Worm (Caenorhabditis elegans): ENCODE measurements around the gene D2063.1.

D2063.1 gene

DNA sequence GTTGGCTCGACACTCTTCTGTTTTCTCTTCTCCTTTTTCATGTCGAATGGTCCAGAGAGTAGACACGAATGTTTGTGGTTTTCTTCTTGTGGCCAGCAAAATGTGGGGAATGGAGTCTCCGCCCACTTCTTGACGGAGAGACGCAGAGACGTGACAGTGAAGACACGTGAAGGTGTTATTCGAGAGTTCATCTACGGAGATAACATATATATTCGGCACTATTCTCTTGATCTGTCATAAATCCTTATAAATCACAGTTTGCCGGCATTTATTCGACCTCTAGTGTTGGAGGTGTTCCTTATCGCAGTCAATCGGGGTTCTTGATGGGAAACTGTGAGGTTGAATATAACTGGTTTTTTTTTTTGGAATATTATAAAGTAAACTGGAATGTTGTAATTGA, 34.6 kb downstream of the D2063.1 start, which contains the start of gene F32D1.3 (continued):
- TF ChIP-seq aly-2 (tag; optimal IDR thresholded peaks at IDR 0.05): no peak
- no peak for TF ChIP-seq C34F6.9 (tag; optimal IDR thresholded peaks at IDR 0.05)
- TF ChIP-seq sma-3 (GFP tag; optimal IDR thresholded peaks at IDR 0.05): no peak
- no peak for TF ChIP-seq zag-1 (tag; optimal IDR thresholded peaks at IDR 0.05)

DNA sequence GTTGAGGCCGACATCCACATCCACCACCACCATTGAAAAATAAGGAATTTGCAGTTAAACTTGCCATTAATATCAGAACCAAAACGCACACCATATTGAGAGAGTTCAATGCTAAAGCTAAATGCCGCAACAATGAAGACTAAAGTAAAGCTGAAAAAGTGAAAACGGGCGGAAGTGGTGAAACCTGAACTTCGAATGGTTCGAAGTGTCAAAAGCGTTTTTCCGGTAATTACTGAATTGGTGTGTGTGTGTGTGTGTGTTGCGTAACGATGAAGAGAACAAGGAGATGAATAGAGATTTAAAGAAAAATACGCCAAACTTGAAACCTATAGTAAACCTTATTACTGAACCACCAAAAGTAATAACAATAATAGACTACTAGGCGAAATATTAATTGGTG, 37.6 kb downstream of the D2063.1 start, which contains the start of gene grl-13:
TSS of gene grl-13 (minus strand) at position 101 of the 400 bp plus-strand sequence.
- TF ChIP-seq unc-55 (GFP tag; optimal IDR thresholded peaks at IDR 0.05) (no peak), nhr-11 (tag; optimal IDR thresholded peaks at IDR 0.05) (no peak), alr-1 (tag; optimal IDR thresholded peaks at IDR 0.05) (no peak), elt-1 (tag; optimal IDR thresholded peaks at IDR 0.05) (no peak), lin-11 (tag; optimal IDR thresholded peaks at IDR 0.05) (no peak), ztf-1 (GFP tag; conservative IDR thresholded peaks at IDR 0.05) (no peak), ztf-11 (tag; optimal IDR thresholded peaks at IDR 0.05) (no peak), dmd-4 (tag; optimal IDR thresholded peaks at IDR 0.05) (no peak), lin-13 (GFP tag; optimal IDR thresholded peaks at IDR 0.05) (no peak), R02D3.7 (tag; optimal IDR thresholded peaks at IDR 0.05) (no peak)

DNA sequence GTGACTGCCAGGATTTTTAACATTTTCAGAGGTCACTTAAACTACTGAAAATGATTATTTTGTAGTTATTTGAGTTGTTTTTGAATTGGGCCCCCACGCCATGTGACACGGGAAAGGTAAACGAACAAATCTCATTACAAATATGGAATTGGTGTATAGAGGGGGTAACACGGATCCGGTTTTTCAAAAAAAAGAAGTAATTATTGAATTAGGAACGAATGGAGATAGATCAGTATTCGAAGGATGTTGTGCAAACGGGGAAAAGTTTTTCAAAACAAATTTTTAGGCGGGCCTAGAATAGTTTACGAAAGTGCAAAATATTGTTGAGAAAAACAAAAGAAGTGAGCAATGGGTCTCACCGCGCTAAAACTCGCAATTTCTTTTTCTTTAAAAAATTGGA, 39.5 kb downstream of the D2063.1 start, which contains the start of gene F32D1.11:
TSS of gene F32D1.11 (minus strand) at position 101 of the 400 bp plus-strand sequence.
- TF ChIP-seq sma-3 (GFP tag; optimal IDR thresholded peaks at IDR 0.05) (no peak), ceh-82 (tag; optimal IDR thresholded peaks at IDR 0.05) (no peak), ztf-1 (GFP tag; conservative IDR thresholded peaks at IDR 0.05) (no peak), nhr-21 (tag; optimal IDR thresholded peaks at IDR 0.05) (no peak), nhr-11 (tag; optimal IDR thresholded peaks at IDR 0.05) (no peak), skn-1 (tag; optimal IDR thresholded peaks at IDR 0.05) (no peak)

DNA sequence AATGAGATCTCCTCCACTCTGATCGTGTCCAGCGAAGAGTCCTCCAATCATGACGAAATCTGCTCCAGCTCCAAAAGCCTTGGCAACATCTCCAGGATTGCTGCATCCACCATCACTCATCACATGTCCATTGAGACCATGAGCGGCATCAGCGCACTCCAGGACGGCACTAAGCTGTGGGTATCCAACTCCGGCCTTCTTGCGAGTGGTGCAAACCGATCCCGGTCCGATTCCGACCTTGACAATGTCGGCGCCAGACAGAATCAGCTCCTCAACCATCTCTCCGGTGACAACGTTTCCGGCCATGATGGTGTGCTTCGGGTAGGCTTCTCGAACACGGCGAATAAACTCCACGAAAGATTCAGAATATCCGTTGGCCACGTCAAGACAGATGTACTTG, 43.6 kb downstream of the D2063.1 start:
- TF ChIP-seq ceh-16 (tag; optimal IDR thresholded peaks at IDR 0.05) (no peak), ZK546.5 (tag; optimal IDR thresholded peaks at IDR 0.05) (no peak), lin-11 (tag; optimal IDR thresholded peaks at IDR 0.05) (no peak), mbf-1 (tag; optimal IDR thresholded peaks at IDR 0.05) (no peak), ztf-11 (tag; optimal IDR thresholded peaks at IDR 0.05) (no peak), lin-39 (tag; optimal IDR thresholded peaks at IDR 0.05) (no peak)

DNA sequence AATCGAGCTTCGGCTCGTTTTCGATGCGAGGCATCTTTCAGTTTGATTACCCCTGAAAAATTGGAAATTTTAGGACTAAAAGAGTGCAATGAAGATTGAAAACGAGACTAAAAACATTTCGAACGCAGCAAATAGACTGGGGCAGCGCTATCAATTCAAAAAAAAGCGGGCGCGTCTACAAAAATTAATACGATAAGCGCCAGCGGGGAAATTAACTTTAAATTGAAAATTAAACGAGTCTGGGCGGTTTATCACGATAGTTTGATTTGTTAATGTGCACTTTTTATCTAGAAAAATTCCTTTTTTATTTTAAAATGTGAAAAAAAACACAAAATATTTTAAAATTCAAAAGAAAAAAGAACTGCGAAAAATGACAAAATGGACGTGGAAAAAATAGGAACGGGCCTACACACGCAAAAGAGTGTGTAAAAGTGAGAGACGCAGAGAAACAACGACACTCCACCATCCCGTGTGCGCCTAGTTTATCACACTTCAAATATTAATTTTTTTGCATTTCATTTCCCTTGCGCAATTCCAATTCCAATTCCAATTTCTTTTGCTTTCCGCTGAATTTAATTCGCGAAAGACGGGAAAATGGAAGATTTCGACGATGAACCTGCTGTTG, 44.5 kb downstream of the D2063.1 start, which contains the start of the genes gmpr-1 and fipp-1:
TSS of gene gmpr-1 (minus strand) at position 75 of the 625 bp plus-strand sequence.
TSS of gene fipp-1 (plus strand) at position 499 of the 625 bp plus-strand sequence.
- no peak for TF ChIP-seq elt-3 (tag; optimal IDR thresholded peaks at IDR 0.05)
- TF ChIP-seq egl-27 (tag; optimal IDR thresholded peaks at IDR 0.05): peak; percentile 27
- no peak for TF ChIP-seq sem-4 (tag; optimal IDR thresholded peaks at IDR 0.05)
- TF ChIP-seq ceh-82 (tag; optimal IDR thresholded peaks at IDR 0.05): no peak
- TF ChIP-seq peb-1 (tag; optimal IDR thresholded peaks at IDR 0.05): no peak
- TF ChIP-seq snpc-4 (tag; optimal IDR thresholded peaks at IDR 0.05): no peak
- no peak for TF ChIP-seq blmp-1 (tag; optimal IDR thresholded peaks at IDR 0.05; ENCODE audit: insufficient read depth)
- TF ChIP-seq zag-1 (tag; optimal IDR thresholded peaks at IDR 0.05): no peak
- no peak for TF ChIP-seq lin-13 (GFP tag; optimal IDR thresholded peaks at IDR 0.05)
- TF ChIP-seq nhr-12 (tag; optimal IDR thresholded peaks at IDR 0.05): no peak
- TF ChIP-seq alr-1 (tag; optimal IDR thresholded peaks at IDR 0.05): no peak
- no peak for TF ChIP-seq ztf-1 (GFP tag; conservative IDR thresholded peaks at IDR 0.05)
- TF ChIP-seq lin-11 (tag; optimal IDR thresholded peaks at IDR 0.05): no peak
- no peak for TF ChIP-seq R02D3.7 (tag; optimal IDR thresholded peaks at IDR 0.05)
- no peak for TF ChIP-seq ztf-11 (tag; optimal IDR thresholded peaks at IDR 0.05)
- TF ChIP-seq sma-3 (GFP tag; optimal IDR thresholded peaks at IDR 0.05): peak; percentile 36
- no peak for TF ChIP-seq ceh-16 (tag; optimal IDR thresholded peaks at IDR 0.05)
- peak; percentile 39 for TF ChIP-seq mab-5 (tag; optimal IDR thresholded peaks at IDR 0.05)
- TF ChIP-seq F13H6.1 (tag; optimal IDR thresholded peaks at IDR 0.05): peak; percentile 40
- TF ChIP-seq lin-39 (tag; optimal IDR thresholded peaks at IDR 0.05): no peak
- TF ChIP-seq ama-1 (optimal IDR thresholded peaks at IDR 0.05): no peak
- TF ChIP-seq unc-55 (GFP tag; optimal IDR thresholded peaks at IDR 0.05): peak; percentile 79
- TF ChIP-seq fos-1 (tag; optimal IDR thresholded peaks at IDR 0.05): no peak
- TF ChIP-seq crh-2 (tag; optimal IDR thresholded peaks at IDR 0.05): peak; percentile 65
- no peak for TF ChIP-seq unc-39 (tag; optimal IDR thresholded peaks at IDR 0.05)
- peak; percentile 38 for TF ChIP-seq nhr-129 (tag; optimal IDR thresholded peaks at IDR 0.05)
- TF ChIP-seq aly-2 (tag; optimal IDR thresholded peaks at IDR 0.05): no peak
- peak; percentile 60 for TF ChIP-seq C34F6.9 (tag; optimal IDR thresholded peaks at IDR 0.05)
- TF ChIP-seq mbf-1 (tag; optimal IDR thresholded peaks at IDR 0.05): no peak
- no peak for TF ChIP-seq nhr-21 (tag; optimal IDR thresholded peaks at IDR 0.05)
- no peak for TF ChIP-seq ZK546.5 (tag; optimal IDR thresholded peaks at IDR 0.05)
- TF ChIP-seq gmeb-1 (tag; optimal IDR thresholded peaks at IDR 0.05): peak; percentile 73
- no peak for TF ChIP-seq nhr-237 (tag; optimal IDR thresholded peaks at IDR 0.05)
- TF ChIP-seq nhr-77 (tag; optimal IDR thresholded peaks at IDR 0.05): no peak
- no peak for TF ChIP-seq unc-62 (GFP tag; optimal IDR thresholded peaks at IDR 0.05)
- TF ChIP-seq sma-9 (GFP tag; optimal IDR thresholded peaks at IDR 0.05): peak; percentile 16
- no peak for TF ChIP-seq sma-9 (tag; optimal IDR thresholded peaks at IDR 0.05)
- TF ChIP-seq mdl-1 (tag; optimal IDR thresholded peaks at IDR 0.05): no peak
- peak; percentile 40 to 77 for TF ChIP-seq lsy-2 (tag; optimal IDR thresholded peaks at IDR 0.05)
- no peak for TF ChIP-seq dmd-4 (tag; optimal IDR thresholded peaks at IDR 0.05)
